Worm (Caenorhabditis elegans): ENCODE results near the gene dpy-20.

The dpy-20 gene

DNA sequence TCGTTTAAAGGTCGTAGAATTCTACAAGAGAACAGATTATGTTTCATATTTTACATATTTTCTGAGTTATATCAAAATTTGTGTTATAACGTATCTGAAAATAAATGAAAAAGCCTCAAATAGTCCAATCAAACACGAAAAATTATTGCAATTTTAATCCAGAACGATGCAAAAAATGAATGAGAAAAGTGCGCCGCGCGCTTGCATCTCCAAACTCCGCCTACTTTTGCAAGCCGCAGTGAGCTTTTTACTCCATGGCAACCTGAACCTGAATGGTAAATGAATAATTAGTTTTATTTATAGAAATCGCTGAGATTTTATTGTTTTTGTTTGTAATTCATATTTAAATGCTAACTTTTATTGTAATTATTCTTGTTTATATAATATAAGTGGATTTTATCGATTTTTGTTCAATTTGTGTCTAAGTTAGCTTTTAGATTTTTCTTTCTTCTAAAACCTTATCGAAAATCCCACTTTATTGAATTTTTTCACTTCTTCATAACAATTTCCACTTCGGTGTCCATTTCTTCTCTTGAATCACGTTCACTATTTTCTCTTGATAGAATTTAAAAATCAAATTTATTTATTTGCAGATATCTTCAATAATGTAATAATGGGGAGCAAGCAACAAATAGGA lies 44.4 kb downstream of the dpy-20 start, which contains the start of gene ZK809.5:
Gene ZK809.5 (plus strand): TSS at position 587 of the 637 bp plus-strand sequence.
- TF ChIP-seq nhr-84 (tag; optimal IDR thresholded peaks at IDR 0.05) (no peak), unc-86 (tag; optimal IDR thresholded peaks at IDR 0.05) (no peak), lin-35 (GFP tag; optimal IDR thresholded peaks at IDR 0.05) (peak in 1 of 2 experiments; percentile 10), dpl-1 (GFP tag; optimal IDR thresholded peaks at IDR 0.05) (peak in 1 of 3 experiments; percentile 20), nhr-71 (tag; optimal IDR thresholded peaks at IDR 0.05) (peak; percentile 0), skn-1 (tag; optimal IDR thresholded peaks at IDR 0.05) (peak; percentile 13), blmp-1 (tag; optimal IDR thresholded peaks at IDR 0.05) (peak; percentile 24), efl-1 (optimal IDR thresholded peaks at IDR 0.05) (no peak), efl-1 (GFP tag; optimal IDR thresholded peaks at IDR 0.05 in 1 of 2) (peak in 1 of 2 experiments; percentile 72), lsy-2 (tag; optimal IDR thresholded peaks at IDR 0.05) (peak in 1 of 2 experiments; percentile 41)

DNA sequence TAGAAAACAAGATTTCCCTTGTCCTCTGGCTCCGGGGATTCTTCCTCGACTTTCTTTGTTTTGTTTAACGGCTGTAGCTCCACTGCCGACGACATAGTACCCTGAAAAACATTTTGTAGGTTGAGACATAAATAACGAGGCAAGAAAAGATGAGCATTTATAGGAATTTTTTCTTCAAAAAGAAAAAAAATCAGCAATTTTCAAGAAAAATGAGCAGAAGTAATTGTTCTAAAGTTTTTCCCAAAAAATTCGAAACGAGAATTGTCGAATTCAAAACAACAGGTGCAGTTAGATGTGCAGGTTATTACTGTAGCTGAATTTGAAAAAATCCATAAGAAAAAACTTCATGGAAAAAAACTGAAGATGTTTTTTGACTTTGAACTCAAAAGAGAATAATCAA lies 45.3 kb downstream of the dpy-20 start, which contains the start of gene ent-1:
Gene ent-1 (minus strand): TSS at position 101 of the 400 bp plus-strand sequence.
- TF ChIP-seq nhr-47 (tag; optimal IDR thresholded peaks at IDR 0.05) (no peak), ets-5 (GFP tag; IDR thresholded peaks at IDR 0.05) (no peak), sox-4 (tag; optimal IDR thresholded peaks at IDR 0.05) (no peak), zag-1 (tag; optimal IDR thresholded peaks at IDR 0.05) (no peak), lsy-2 (tag; optimal IDR thresholded peaks at IDR 0.05) (peak in 1 of 2 experiments; percentile 26), efl-1 (optimal IDR thresholded peaks at IDR 0.05) (no peak), efl-1 (GFP tag; optimal IDR thresholded peaks at IDR 0.05 in 1 of 2) (no peak)

ce11 chrIV:11651965-11652453 lies 48.6 kb downstream of the dpy-20 start, which contains the start of the genes acl-3 and ndub-6:
TSS of gene acl-3 (minus strand) at chrIV:11652023.
TSS of gene ndub-6 (plus strand) at chrIV:11652403.
- peak in 1 of 3 experiments; percentile 11 for TF ChIP-seq dpl-1 (GFP tag; optimal IDR thresholded peaks at IDR 0.05)
- peak; percentile 20 for TF ChIP-seq snu-23 (GFP tag; optimal IDR thresholded peaks at IDR 0.05)
- TF ChIP-seq unc-62 (GFP tag; optimal IDR thresholded peaks at IDR 0.05), result no peak
- no peak for TF ChIP-seq unc-30 (tag; optimal IDR thresholded peaks at IDR 0.05)
- TF ChIP-seq lin-35 (GFP tag; optimal IDR thresholded peaks at IDR 0.05), result peak in 1 of 2 experiments; percentile 11
- peak in 1 of 2 experiments; percentile 24 for TF ChIP-seq lsy-2 (tag; optimal IDR thresholded peaks at IDR 0.05)

ce11 chrIV:11650344-11650743 lies 50.3 kb downstream of the dpy-20 start:
- no peak for TF ChIP-seq dsc-1 (tag; optimal IDR thresholded peaks at IDR 0.05)
- no peak for TF ChIP-seq snu-23 (GFP tag; optimal IDR thresholded peaks at IDR 0.05)
- TF ChIP-seq fos-1 (tag; optimal IDR thresholded peaks at IDR 0.05), result no peak
- TF ChIP-seq irx-1 (tag; optimal IDR thresholded peaks at IDR 0.05), result no peak
- no peak for TF ChIP-seq fkh-10 (GFP tag; optimal IDR thresholded peaks at IDR 0.05)

DNA sequence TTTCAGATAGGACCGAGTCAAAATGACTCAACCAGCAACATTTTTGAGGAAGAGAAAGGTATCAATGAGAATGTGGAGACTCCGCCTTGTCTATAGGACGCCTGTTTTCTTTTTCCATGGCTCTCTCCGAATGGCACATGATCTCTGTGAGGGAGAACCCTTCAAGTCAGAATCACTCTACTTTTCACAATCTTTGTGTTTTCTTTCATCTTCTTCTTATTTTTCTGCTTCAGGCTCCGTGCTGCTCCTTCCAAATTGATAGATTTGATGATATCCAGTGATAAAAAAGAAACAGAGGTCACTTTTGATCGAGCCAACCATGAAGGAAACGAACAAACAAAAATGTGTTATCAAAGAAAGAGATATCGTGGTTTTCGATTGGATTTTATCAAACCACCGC lies 51.6 kb downstream of the dpy-20 start, which contains the start of gene ZK809.8:
Gene ZK809.8 (minus strand): TSS at position 34 of the 400 bp plus-strand sequence.
- no peak for TF ChIP-seq fkh-10 (GFP tag; optimal IDR thresholded peaks at IDR 0.05)
- TF ChIP-seq xbp-1 (tag; optimal IDR thresholded peaks at IDR 0.05), result no peak
- no peak for TF ChIP-seq nhr-77 (tag; optimal IDR thresholded peaks at IDR 0.05)
- no peak for TF ChIP-seq efl-3 (GFP tag; optimal IDR thresholded peaks at IDR 0.05)
- TF ChIP-seq zag-1 (tag; optimal IDR thresholded peaks at IDR 0.05), result no peak
- TF ChIP-seq hpl-2 (GFP tag; optimal IDR thresholded peaks at IDR 0.05), result no peak
- TF ChIP-seq snu-23 (GFP tag; optimal IDR thresholded peaks at IDR 0.05), result peak; percentile 33
- no peak for TF ChIP-seq grh-1 (GFP tag; IDR thresholded peaks at IDR 0.05)
- no peak for TF ChIP-seq ets-5 (GFP tag; IDR thresholded peaks at IDR 0.05)
- no peak for TF ChIP-seq nhr-85 (tag)
- TF ChIP-seq tlp-1 (tag; optimal IDR thresholded peaks at IDR 0.05), result no peak
- TF ChIP-seq snpc-4 (tag; optimal IDR thresholded peaks at IDR 0.05), result no peak
- no peak for TF ChIP-seq hlh-4 (tag; optimal IDR thresholded peaks at IDR 0.05)
- no peak for TF ChIP-seq dsc-1 (tag; optimal IDR thresholded peaks at IDR 0.05)
- no peak for TF ChIP-seq aha-1 (tag; optimal IDR thresholded peaks at IDR 0.05)
- no peak for TF ChIP-seq skn-1 (tag; optimal IDR thresholded peaks at IDR 0.05)
- no peak for TF ChIP-seq vab-15 (tag; optimal IDR thresholded peaks at IDR 0.05)
- TF ChIP-seq lin-39 (tag; optimal IDR thresholded peaks at IDR 0.05), result no peak
- TF ChIP-seq sptf-1 (tag; optimal IDR thresholded peaks at IDR 0.05), result no peak
- no peak for TF ChIP-seq mdl-1 (tag; optimal IDR thresholded peaks at IDR 0.05)
- TF ChIP-seq nhr-71 (tag; optimal IDR thresholded peaks at IDR 0.05), result peak; percentile 82
- TF ChIP-seq zip-4 (GFP tag; optimal IDR thresholded peaks at IDR 0.05), result no peak
- no peak for TF ChIP-seq tbx-2 (tag; optimal IDR thresholded peaks at IDR 0.05)
- TF ChIP-seq ceh-8 (GFP tag; optimal IDR thresholded peaks at IDR 0.05), result no peak
- no peak for TF ChIP-seq lin-15B (tag; optimal IDR thresholded peaks at IDR 0.05)
- TF ChIP-seq egl-13 (tag; optimal IDR thresholded peaks at IDR 0.05), result no peak
- TF ChIP-seq elt-3 (tag; optimal IDR thresholded peaks at IDR 0.05), result no peak
- no peak for TF ChIP-seq efl-1 (optimal IDR thresholded peaks at IDR 0.05)
- TF ChIP-seq efl-1 (GFP tag; optimal IDR thresholded peaks at IDR 0.05 in 1 of 2), result no peak
- TF ChIP-seq ceh-88 (GFP tag; IDR thresholded peaks at IDR 0.05), result no peak
- no peak for TF ChIP-seq mep-1 (tag; optimal IDR thresholded peaks at IDR 0.05)
